Fruit fly (Drosophila melanogaster): ENCODE results near the gene CG8679.

The CG8679 gene

dm6 chr2L:21168295-21169159 is 49.8 kb downstream of the CG8679 start, which contains the start of the genes mAcon1, CG43345 and CG43346 (continued):
- TF ChIP-seq CG10267 (tag; optimal IDR thresholded peaks at IDR 0.05) (peak; percentile 98), crp (GFP tag; optimal IDR thresholded peaks at IDR 0.05) (peak in 1 of 2 experiments; percentile 80), trh (GFP tag; optimal IDR thresholded peaks at IDR 0.05) (peak; percentile 28), CG12104 (GFP tag; optimal IDR thresholded peaks at IDR 0.05) (peak; percentile 64), en (GFP tag; optimal IDR thresholded peaks at IDR 0.05) (peak; percentile 62), CG10565 (GFP tag; optimal IDR thresholded peaks at IDR 0.05) (peak; percentile 16), eyg (GFP tag; optimal IDR thresholded peaks at IDR 0.05) (peak; percentile 75), dmrt11E (tag; optimal IDR thresholded peaks at IDR 0.05) (peak; percentile 73), Mrtf (GFP tag; IDR thresholded peaks at IDR 0.05) (no peak), CG12071 (GFP tag; optimal IDR thresholded peaks at IDR 0.05) (no peak), D (optimal IDR thresholded peaks at IDR 0.05) (no peak), D (GFP tag; optimal IDR thresholded peaks at IDR 0.05) (peak; percentile 53), ATbp (GFP tag; optimal IDR thresholded peaks at IDR 0.05) (peak; percentile 43), CG1602 (GFP tag; optimal IDR thresholded peaks at IDR 0.05) (peak; percentile 67), Xbp1 (GFP tag; optimal IDR thresholded peaks at IDR 0.05) (peak; percentile 84), CG13296 (GFP tag; optimal IDR thresholded peaks at IDR 0.05) (peak; percentile 82), CG12769 (tag; optimal IDR thresholded peaks at IDR 0.05) (no peak), CG31365 (tag; optimal IDR thresholded peaks at IDR 0.05) (no peak), h (optimal IDR thresholded peaks at IDR 0.05) (no peak), CG14667 (GFP tag; IDR thresholded peaks at IDR 0.05) (0 out of 2 replicates have a peak, but pooled peaks have one; percentile 39), Blimp-1 (GFP tag; optimal IDR thresholded peaks at IDR 0.05) (no peak), Side (GFP tag; optimal IDR thresholded peaks at IDR 0.05) (peak; percentile 82), ttk (GFP tag; IDR thresholded peaks at IDR 0.05) (no peak), Rfx (GFP tag; IDR thresholded peaks at IDR 0.05) (peak; percentile 78), Sry-δ (GFP tag; optimal IDR thresholded peaks at IDR 0.05) (peak; percentile 67), CG4707 (GFP tag; optimal IDR thresholded peaks at IDR 0.05) (no peak), CG30403 (GFP tag; optimal IDR thresholded peaks at IDR 0.05) (peak; percentile 87), CrebB (tag; optimal IDR thresholded peaks at IDR 0.05) (peak; percentile 58), B-H1 (GFP tag; IDR thresholded peaks at IDR 0.05) (peak; percentile 41; the same call in 1 of the 3 replicates), CG16813 (GFP tag; IDR thresholded peaks at IDR 0.05; ENCODE audit: partially characterized antibody) (no peak; the same call in 2 of the 3 replicates), Drgx (GFP tag; IDR thresholded peaks at IDR 0.05) (peak; percentile 47; the same call in 1 of the 2 replicates), fd64A (GFP tag; optimal IDR thresholded peaks at IDR 0.05) (no peak), HmgZ (tag; optimal IDR thresholded peaks at IDR 0.05) (peak; percentile 93), CG8281 (tag; optimal IDR thresholded peaks at IDR 0.05) (peak; percentile 39), sr (GFP tag; IDR thresholded peaks at IDR 0.05) (peak; percentile 76; the same call in 2 of the 3 replicates), lbe (GFP tag; optimal IDR thresholded peaks at IDR 0.05) (peak; percentile 69), nerfin-1 (tag; optimal IDR thresholded peaks at IDR 0.05) (peak; percentile 71), CG5953 (GFP tag; IDR thresholded peaks at IDR 0.05) (no peak; the same call in 1 of the 2 replicates), CG6689 (GFP tag; IDR thresholded peaks at IDR 0.05) (peak; percentile 51; the same call in 1 of the 2 replicates), ewg (GFP tag; optimal IDR thresholded peaks at IDR 0.05) (peak; percentile 81), Dfd (GFP tag; optimal IDR thresholded peaks at IDR 0.05) (no peak), Lpt (GFP tag; optimal IDR thresholded peaks at IDR 0.05) (no peak), NK7.1 (GFP tag; optimal IDR thresholded peaks at IDR 0.05) (peak; percentile 81), Taf1 (GFP tag; IDR thresholded peaks at IDR 0.05) (no peak; the same call in 1 of the 2 replicates), CG2889 (GFP tag; IDR thresholded peaks at IDR 0.05) (no peak), Poxn (GFP tag; IDR thresholded peaks at IDR 0.05) (no peak), E2f1 (GFP tag; IDR thresholded peaks at IDR 0.05) (no peak; the same call in 1 of the 2 replicates), dan (GFP tag; IDR thresholded peaks at IDR 0.05) (no peak), pnt (GFP tag; optimal IDR thresholded peaks at IDR 0.05) (peak; percentile 82)

Data from whole organism, embryonic.